Fruit fly (Drosophila melanogaster) whole organism, embryonic: Measurements from ENCODE around the gene vih.
A peak's percentile ranks its signal among the peaks of the same experiment; 100 is the strongest.

Experiments used
- B-H2 ChIP-seq: fragments of 200-800 bp; sonication (Bioruptor generic); optimal IDR thresholded peaks from 2 replicates; lab custom pipeline; 2018; ENCODE audit warnings: missing biosample characterization, mild to moderate bottlenecking, missing genetic modification characterization
- BEAF-32 ChIP-seq: fragments of 200-800 bp; sonication (Bioruptor generic); optimal IDR thresholded peaks from 3 replicates; lab custom pipeline; 2017; ENCODE audit warnings: missing biosample characterization, missing genetic modification characterization, mild to moderate bottlenecking, moderate library complexity, missing genetic modification reagents
- CG1024 ChIP-seq: fragments of 200-800 bp; sonication (Bioruptor generic); IDR thresholded peaks from 2 replicates; pipeline ENCODE4 v1.3.6; 2022; ENCODE audit warnings: missing biosample characterization, missing genetic modification characterization
- CG10959 ChIP-seq: fragments of 200-800 bp; sonication (Bioruptor generic); IDR thresholded peaks from 2 replicates; pipeline ENCODE4 v1.3.6; 2022; ENCODE audit warnings: missing biosample characterization, missing genetic modification characterization
- CG11093 ChIP-seq: fragments of 200-800 bp; sonication (Bioruptor generic); IDR thresholded peaks from 3 replicates; pipeline ENCODE4 v1.3.6; 2022; ENCODE audit warnings: missing biosample characterization, missing genetic modification characterization
- CG11696 ChIP-seq: fragments of 200-800 bp; sonication (Bioruptor generic); IDR thresholded peaks from 2 replicates; pipeline ENCODE4 v1.3.6; 2022; ENCODE audit warnings: missing biosample characterization, missing genetic modification characterization
- CG12219 ChIP-seq: fragments of 200-800 bp; sonication (Bioruptor generic); optimal IDR thresholded peaks from 3 replicates; lab custom pipeline; 2018; ENCODE audit warnings: missing biosample characterization, mild to moderate bottlenecking, missing genetic modification characterization
- CG12942 ChIP-seq: fragments of 200-800 bp; sonication (Bioruptor generic); optimal IDR thresholded peaks from 3 replicates; lab custom pipeline; 2016; ENCODE audit warnings: missing biosample characterization, missing genetic modification characterization
- CG13296 ChIP-seq: fragments of 200-800 bp; sonication (Bioruptor generic); optimal IDR thresholded peaks from 3 replicates; lab custom pipeline; 2018; ENCODE audit warnings: missing biosample characterization, mild to moderate bottlenecking, missing genetic modification characterization
- CG13775 ChIP-seq: fragments of 200-800 bp; sonication (Bioruptor generic); optimal IDR thresholded peaks from 3 replicates; lab custom pipeline; 2017; ENCODE audit warnings: missing biosample characterization, mild to moderate bottlenecking, missing genetic modification characterization
- CG14441 ChIP-seq: fragments of 200-800 bp; sonication (Bioruptor generic); IDR thresholded peaks from 2 replicates; pipeline ENCODE4 v1.3.6; 2022; ENCODE audit warnings: missing biosample characterization, missing genetic modification characterization
- CG17359 ChIP-seq: fragments of 200-800 bp; sonication (Bioruptor generic); optimal IDR thresholded peaks from 3 replicates; lab custom pipeline; 2018; ENCODE audit warnings: missing biosample characterization, mild to moderate bottlenecking, missing genetic modification characterization, moderate library complexity
- CG18262 ChIP-seq: fragments of 200-800 bp; optimal IDR thresholded peaks from 3 replicates; lab custom pipeline; 2019; ENCODE audit warnings: missing biosample characterization, mild to moderate bottlenecking, missing genetic modification characterization, moderate library complexity
- CG1832 ChIP-seq: fragments of 200-800 bp; sonication (Bioruptor generic); optimal IDR thresholded peaks from 2 replicates; lab custom pipeline; 2017; ENCODE audit warnings: missing biosample characterization, mild to moderate bottlenecking, missing genetic modification characterization, inconsistent platforms
- CG31441 ChIP-seq: fragments of 200-800 bp; sonication (Bioruptor generic); IDR thresholded peaks from 2 replicates; pipeline ENCODE4 v1.3.6; 2022; ENCODE audit warnings: missing biosample characterization, missing genetic modification characterization
- CG3847 ChIP-seq: fragments of 200-800 bp; sonication (Bioruptor generic); IDR thresholded peaks from 2 replicates; pipeline ENCODE4 v1.3.6; 2022; ENCODE audit warnings: missing biosample characterization, missing genetic modification characterization
- CG4820 ChIP-seq: fragments of 200-800 bp; sonication (Bioruptor generic); optimal IDR thresholded peaks from 3 replicates; lab custom pipeline; 2016; ENCODE audit warnings: missing biosample characterization, missing genetic modification characterization
- CG6791 ChIP-seq: fragments of 200-800 bp; sonication (Bioruptor generic); IDR thresholded peaks from 3 replicates; pipeline ENCODE4 v1.3.6; 2022; ENCODE audit warnings: missing biosample characterization, missing genetic modification characterization; ENCODE audit not compliant: partially characterized antibody
- CG6854 ChIP-seq: fragments of 200-800 bp; sonication (Bioruptor generic); optimal IDR thresholded peaks from 3 replicates; lab custom pipeline; 2017; ENCODE audit warnings: missing biosample characterization, mild to moderate bottlenecking, missing genetic modification characterization
- CG7928 ChIP-seq: fragments of 200-800 bp; sonication (Bioruptor generic); optimal IDR thresholded peaks from 2 replicates; lab custom pipeline; 2017; ENCODE audit warnings: missing biosample characterization, mild to moderate bottlenecking, missing genetic modification characterization
- CG7963 ChIP-seq: fragments of 200-800 bp; sonication (Bioruptor generic); IDR thresholded peaks from 3 replicates; pipeline ENCODE4 v1.3.6; 2022; ENCODE audit warnings: missing biosample characterization, missing genetic modification characterization; ENCODE audit not compliant: partially characterized antibody
- CG8388 ChIP-seq: fragments of 200-800 bp; sonication (Bioruptor generic); optimal IDR thresholded peaks from 2 replicates; lab custom pipeline; 2019; ENCODE audit warnings: missing biosample characterization, mild to moderate bottlenecking, missing genetic modification characterization, moderate library complexity
- CG9932 ChIP-seq: fragments of 200-800 bp; sonication (Bioruptor generic); IDR thresholded peaks from 2 replicates; pipeline ENCODE4 v1.3.6; 2022; ENCODE audit warnings: missing biosample characterization, missing genetic modification characterization
- D19A ChIP-seq: fragments of 200-800 bp; optimal IDR thresholded peaks from 3 replicates; lab custom pipeline; 2019; ENCODE audit warnings: missing biosample characterization, mild to moderate bottlenecking, missing genetic modification characterization, moderate library complexity
- Fer1 ChIP-seq: fragments of 200-800 bp; sonication (Bioruptor generic); optimal IDR thresholded peaks from 2 replicates; lab custom pipeline; 2017; ENCODE audit warnings: missing biosample characterization, mild to moderate bottlenecking, missing genetic modification characterization
- Hand ChIP-seq: fragments of 200-800 bp; sonication (Bioruptor generic); optimal IDR thresholded peaks from 2 replicates; lab custom pipeline; 2017; ENCODE audit warnings: mild to moderate bottlenecking, missing biosample characterization, missing genetic modification reagents, missing genetic modification characterization
- Med ChIP-seq: fragments of 200-800 bp; sonication (Bioruptor generic); peaks from one replicate; lab custom pipeline; 2016; ENCODE audit warnings: missing biosample characterization, missing genetic modification characterization, mild to moderate bottlenecking, inconsistent platforms, moderate library complexity
- NFAT ChIP-seq: fragments of 200-800 bp; sonication (Bioruptor generic); IDR thresholded peaks from 2 replicates; pipeline ENCODE4 v1.3.6; 2022; ENCODE audit warnings: missing biosample characterization, missing genetic modification characterization
- Oli ChIP-seq: fragments of 200-800 bp; sonication (Bioruptor generic); optimal IDR thresholded peaks from 2 replicates; lab custom pipeline; 2018; ENCODE audit warnings: missing biosample characterization, mild to moderate bottlenecking, missing genetic modification characterization, moderate library complexity
- Rx ChIP-seq: fragments of 200-800 bp; sonication (Bioruptor generic); IDR thresholded peaks from 2 replicates; pipeline ENCODE4 v1.3.6; 2022; ENCODE audit warnings: missing biosample characterization, missing genetic modification characterization
- Sox102F ChIP-seq: fragments of 200-800 bp; sonication (Bioruptor generic); optimal IDR thresholded peaks from 2 replicates; lab custom pipeline; 2018; ENCODE audit warnings: missing biosample characterization, mild to moderate bottlenecking, missing genetic modification characterization, moderate library complexity
- Taf1 ChIP-seq: fragments of 200-800 bp; sonication (Bioruptor generic); IDR thresholded peaks from 2 replicates; pipeline ENCODE4 v1.3.6; 2022; ENCODE audit warnings: missing biosample characterization, missing genetic modification characterization
- Usf ChIP-seq: fragments of 200-800 bp; sonication (Bioruptor generic); optimal IDR thresholded peaks from 2 replicates; lab custom pipeline; 2017; ENCODE audit warnings: missing genotype, missing biosample characterization, missing genetic modification characterization
- ash1 ChIP-seq: fragments of 200-800 bp; sonication (Bioruptor generic); optimal IDR thresholded peaks from 2 replicates; lab custom pipeline; 2018; ENCODE audit warnings: missing biosample characterization, mild to moderate bottlenecking, missing genetic modification characterization
- az2 ChIP-seq: fragments of 200-800 bp; sonication (Bioruptor generic); optimal IDR thresholded peaks from 3 replicates; lab custom pipeline; 2016; ENCODE audit warnings: missing biosample characterization, missing genetic modification characterization
- btn ChIP-seq: fragments of 200-800 bp; sonication (Bioruptor generic); optimal IDR thresholded peaks from 2 replicates; lab custom pipeline; 2016; ENCODE audit warnings: missing biosample characterization, missing genetic modification characterization
- cad ChIP-seq: fragments of >200 bp; optimal IDR thresholded peaks from 2 replicates; lab custom pipeline; 2017; ENCODE audit warnings: missing biosample characterization, missing genetic modification characterization
- cg ChIP-seq: fragments of 200-800 bp; sonication (Bioruptor generic); optimal IDR thresholded peaks from 3 replicates; lab custom pipeline; 2019; ENCODE audit warnings: missing biosample characterization, mild to moderate bottlenecking, missing genetic modification characterization, moderate library complexity
- croc ChIP-seq: fragments of 200-800 bp; sonication (Bioruptor generic); conservative IDR thresholded peaks from 3 replicates; pipeline ENCODE4 v1.3.6; 2022; ENCODE audit warnings: missing biosample characterization, missing genetic modification characterization
- dmrt99B ChIP-seq: fragments of 200-800 bp; sonication (Bioruptor generic); optimal IDR thresholded peaks from 2 replicates; lab custom pipeline; 2018; ENCODE audit warnings: missing biosample characterization, mild to moderate bottlenecking, missing genetic modification characterization, moderate library complexity
- en ChIP-seq: fragments of 200-800 bp; sonication (Bioruptor generic); optimal IDR thresholded peaks from 2 replicates; lab custom pipeline; 2016; ENCODE audit warnings: missing biosample characterization, missing genetic modification characterization
- gem ChIP-seq: fragments of 200-800 bp; sonication (Bioruptor generic); optimal IDR thresholded peaks from 2 replicates; lab custom pipeline; 2019; ENCODE audit warnings: missing biosample characterization, mild to moderate bottlenecking, missing genetic modification characterization, moderate library complexity
- grn ChIP-seq: fragments of 200-800 bp; sonication (Bioruptor generic); optimal IDR thresholded peaks from 3 replicates; lab custom pipeline; 2017; ENCODE audit warnings: missing biosample characterization, missing genetic modification characterization
- ham ChIP-seq: fragments of 200-800 bp; sonication (Bioruptor generic); IDR thresholded peaks from 2 replicates; pipeline ENCODE4 v1.3.6; 2022; ENCODE audit warnings: missing biosample characterization, missing genetic modification characterization
- lov ChIP-seq, 2 experiments: fragments of 200-800 bp in 1 of 2; fragments of >200 bp in 1 of 2; sonication (Bioruptor generic) in 1 of 2; IDR thresholded peaks in 1 of 2; optimal IDR thresholded peaks in 1 of 2; 2 replicates in 1 of 2; 3 replicates in 1 of 2; pipeline versions ENCODE4 v1.3.6 to Lab custom; 2017 to 2022; ENCODE audit warnings: missing biosample characterization in 1 of 2, missing genetic modification characterization in 1 of 2
- onecut ChIP-seq: fragments of 200-800 bp; sonication (Bioruptor generic); IDR thresholded peaks from 2 replicates; pipeline ENCODE4 v1.3.6; 2022; ENCODE audit warnings: missing biosample characterization, missing genetic modification characterization
- pum ChIP-seq: fragments of 200-800 bp; sonication (Bioruptor generic); optimal IDR thresholded peaks from 2 replicates; lab custom pipeline; 2016; ENCODE audit warnings: missing biosample characterization, missing genetic modification characterization
- seq ChIP-seq: fragments of 200-800 bp; sonication (Bioruptor generic); IDR thresholded peaks from 2 replicates; pipeline ENCODE4 v1.3.6; 2022; ENCODE audit warnings: missing biosample characterization, missing genetic modification characterization
- shn ChIP-seq: fragments of 200-800 bp; sonication (Bioruptor generic); optimal IDR thresholded peaks from 3 replicates; lab custom pipeline; 2016; ENCODE audit warnings: missing biosample characterization, missing genetic modification characterization
- z ChIP-seq: fragments of 200-800 bp; sonication (Bioruptor generic); IDR thresholded peaks from 3 replicates; pipeline ENCODE4 v1.3.6; 2022; ENCODE audit warnings: missing biosample characterization, missing genetic modification characterization

Gene vih

dm6 chr3L:12529431-12530007 is 25.4 kb downstream of the vih start (continued):
- TF ChIP-seq CG14441 (GFP tag; lab: Robert Waterston, UW) (peak; percentile 68), D19A (tag; lab: Kevin White, UChicago) (peak; percentile 59), CG12219 (GFP tag; lab: Kevin White, UChicago) (peak; percentile 62), CG7928 (no peak), CG8388 (GFP tag; lab: Kevin White, UChicago) (peak; percentile 37), btn (no peak), Taf1 (GFP tag; lab: Robert Waterston, UW) (0 out of 2 replicates have a peak, but pooled peaks have one; percentile 7), CG12942 (GFP tag; lab: Kevin White, UChicago) (peak; percentile 9), lov (optimal IDR thresholded peaks at IDR 0.05; lab: Kevin White, UChicago) (no peak), lov (GFP tag; IDR thresholded peaks at IDR 0.05; lab: Robert Waterston, UW) (peak; percentile 85), croc (GFP tag; lab: Robert Waterston, UW) (no peak; the same call in 2 of the 3 replicates), CG6791 (GFP tag; lab: Robert Waterston, UW) (no peak), BEAF-32 (GFP tag; lab: Kevin White, UChicago) (no peak), CG6854 (no peak), seq (no peak), CG4820 (GFP tag; lab: Kevin White, UChicago) (peak; percentile 18), CG9932 (no peak), az2 (GFP tag; lab: Kevin White, UChicago) (peak; percentile 49), ash1 (GFP tag; lab: Kevin White, UChicago) (no peak), en (GFP tag; lab: Kevin White, UChicago) (peak; percentile 41), ham (GFP tag; lab: Robert Waterston, UW) (no peak), z (GFP tag; lab: Robert Waterston, UW) (no peak), B-H2 (GFP tag; lab: Kevin White, UChicago) (no peak), CG18262 (tag; lab: Kevin White, UChicago) (peak; percentile 63), gem (tag; lab: Kevin White, UChicago) (peak; percentile 62), CG31441 (GFP tag; lab: Robert Waterston, UW) (peak; percentile 67; the same call in 1 of the 2 replicates), CG3847 (no peak), NFAT (no peak), dmrt99B (tag; lab: Kevin White, UChicago) (peak; percentile 67), shn (GFP tag; lab: Kevin White, UChicago) (peak; percentile 54), Med (GFP tag; lab: Kevin White, UChicago) (peak; percentile 88), CG13775 (peak; percentile 15), Oli (tag; lab: Kevin White, UChicago) (peak; percentile 63), CG11093 (GFP tag; lab: Robert Waterston, UW) (no peak), onecut (GFP tag; lab: Robert Waterston, UW) (peak; percentile 35), CG7963 (GFP tag; lab: Robert Waterston, UW) (no peak), grn (GFP tag; lab: Kevin White, UChicago) (peak; percentile 57), Hand (GFP tag; lab: Kevin White, UChicago) (peak; percentile 4), CG1832 (GFP tag; lab: Kevin White, UChicago) (no peak), Sox102F (GFP tag; lab: Kevin White, UChicago) (no peak), CG11696 (GFP tag; lab: Robert Waterston, UW) (peak; percentile 97), Rx (peak; percentile 22; the same call in 1 of the 2 replicates), Usf (no peak), CG13296 (GFP tag; lab: Kevin White, UChicago) (peak; percentile 1), cg (GFP tag; lab: Kevin White, UChicago) (peak; percentile 61), CG10959 (no peak), Fer1 (GFP tag; lab: Kevin White, UChicago) (no peak), CG1024 (GFP tag; lab: Robert Waterston, UW) (peak; percentile 58; the same call in 1 of the 2 replicates), CG17359 (peak; percentile 70), cad (GFP tag; lab: Kevin White, UChicago) (no peak), pum (GFP tag; lab: Kevin White, UChicago) (peak; percentile 0)
